Fruit fly (Drosophila melanogaster) whole organism, wandering third instar larva: Measurements from ENCODE around the gene tal-1A.

Experiments used
- Abd-B ChIP-seq: fragments of >200 bp; optimal IDR thresholded peaks from 2 replicates; lab custom pipeline; 2017; ENCODE audit warnings: missing biosample characterization, missing genetic modification characterization
- CG32264 ChIP-seq: fragments of 200-800 bp; sonication (Bioruptor generic); optimal IDR thresholded peaks from 2 replicates; lab custom pipeline; 2016; ENCODE audit warnings: missing biosample characterization, missing genetic modification characterization
- CG9705 ChIP-seq: fragments of 200-800 bp; sonication (Bioruptor generic); optimal IDR thresholded peaks from 2 replicates; lab custom pipeline; 2018; ENCODE audit warnings: missing biosample characterization, mild to moderate bottlenecking, missing genetic modification characterization
- CrebA ChIP-seq: fragments of 200-800 bp; sonication (Bioruptor generic); optimal IDR thresholded peaks from 2 replicates; lab custom pipeline; 2016; ENCODE audit warnings: missing biosample characterization, mild to moderate bottlenecking, missing genetic modification characterization, borderline replicate concordance
- Dfd ChIP-seq: fragments of >200 bp; optimal IDR thresholded peaks from 2 replicates; lab custom pipeline; 2017; ENCODE audit warnings: missing biosample characterization, missing genetic modification characterization
- Dif ChIP-seq: fragments of 200-275, 200-300 bp; sonication (Bioruptor generic); optimal IDR thresholded peaks from 2 replicates; lab custom pipeline; 2018; ENCODE audit warnings: missing biosample characterization, missing genetic modification characterization; ENCODE audit not compliant: partially characterized antibody
- GATAd ChIP-seq: sonication (Bioruptor generic); optimal IDR thresholded peaks from 2 replicates; lab custom pipeline; 2016; ENCODE audit warnings: missing biosample characterization, missing genetic modification characterization
- HLH106 ChIP-seq: fragments of 200-800 bp; optimal IDR thresholded peaks from 3 replicates; lab custom pipeline; 2019; ENCODE audit warnings: missing biosample characterization, mild to moderate bottlenecking, missing genetic modification characterization, moderate library complexity
- Hnf4 ChIP-seq: fragments of 200-800 bp; sonication (Bioruptor generic); optimal IDR thresholded peaks from 2 replicates; lab custom pipeline; 2016; ENCODE audit warnings: missing biosample characterization, mild to moderate bottlenecking, missing genetic modification characterization
- Hr78 ChIP-seq: fragments of >200 bp; optimal IDR thresholded peaks from 2 replicates; lab custom pipeline; 2017; ENCODE audit warnings: missing biosample characterization, missing genetic modification characterization
- Hr83 ChIP-seq: fragments of 200-300 bp; sonication (Bioruptor generic); optimal IDR thresholded peaks from 2 replicates; lab custom pipeline; 2016; ENCODE audit warnings: missing biosample characterization, mild to moderate bottlenecking, missing genetic modification characterization, moderate library complexity; ENCODE audit not compliant: poor library complexity, severe bottlenecking
- Jra ChIP-seq: sonication (Bioruptor generic); optimal IDR thresholded peaks from 2 replicates; lab custom pipeline; 2016; ENCODE audit warnings: missing biosample characterization, missing genetic modification characterization
- Mio ChIP-seq: sonication (Bioruptor generic); optimal IDR thresholded peaks from 2 replicates; lab custom pipeline; 2016; ENCODE audit warnings: missing biosample characterization, missing genetic modification characterization
- Myc ChIP-seq: fragments of >200 bp; optimal IDR thresholded peaks from 2 replicates; lab custom pipeline; 2017
- N ChIP-seq: fragments of >200 bp; optimal IDR thresholded peaks from 2 replicates; lab custom pipeline; 2018; ENCODE audit warnings: missing biosample characterization, missing external identifiers, missing genetic modification characterization
- OdsH ChIP-seq: fragments of 200-800 bp; sonication (Bioruptor generic); optimal IDR thresholded peaks from 2 replicates; lab custom pipeline; 2016; ENCODE audit warnings: missing biosample characterization, mild to moderate bottlenecking, missing genetic modification characterization
- Rel ChIP-seq, 2 experiments: fragments of 200-800 bp; sonication (Bioruptor generic) in 1 of 2; optimal IDR thresholded peaks; 2 replicates in 1 of 2; 3 replicates in 1 of 2; lab custom pipeline; 2016 to 2019; ENCODE audit warnings: mild to moderate bottlenecking in 2 of 2, missing biosample characterization in 2 of 2, missing genetic modification characterization in 2 of 2, moderate library complexity in 1 of 2
- Sp1 ChIP-seq: fragments of 200-800 bp; sonication (Bioruptor generic); optimal IDR thresholded peaks from 3 replicates; lab custom pipeline; 2019; ENCODE audit warnings: missing biosample characterization, mild to moderate bottlenecking, missing genetic modification characterization, moderate library complexity
- Vsx2 ChIP-seq: fragments of 200-300, 225-300 bp; sonication (Bioruptor generic); optimal IDR thresholded peaks from 2 replicates; lab custom pipeline; 2018; ENCODE audit warnings: missing biosample characterization, missing genetic modification characterization; ENCODE audit not compliant: partially characterized antibody
- br ChIP-seq: fragments of 200-800 bp; sonication (Bioruptor generic); optimal IDR thresholded peaks from 2 replicates; lab custom pipeline; 2016; ENCODE audit warnings: missing biosample characterization, missing genetic modification characterization
- brk ChIP-seq: fragments of 200-800 bp; sonication (Bioruptor generic); optimal IDR thresholded peaks from 2 replicates; lab custom pipeline; 2016; ENCODE audit warnings: missing biosample characterization, mild to moderate bottlenecking, missing genetic modification characterization
- dl ChIP-seq, 2 experiments: fragments of 175-275, 200-275 bp in 1 of 2; fragments of 200-275 bp in 1 of 2; sonication (Bioruptor generic); optimal IDR thresholded peaks; lab custom pipeline; 2018; ENCODE audit warnings: mild to moderate bottlenecking in 2 of 2, missing biosample characterization in 2 of 2, missing genetic modification characterization in 2 of 2, moderate library complexity in 2 of 2; ENCODE audit not compliant: partially characterized antibody in 2 of 2, insufficient read depth in 1 of 2
- dmrt93B ChIP-seq: fragments of 200-800 bp; sonication (Bioruptor generic); optimal IDR thresholded peaks from 2 replicates; lab custom pipeline; 2018; ENCODE audit warnings: missing biosample characterization, mild to moderate bottlenecking, missing genetic modification characterization
- dsf ChIP-seq: sonication (Bioruptor generic); optimal IDR thresholded peaks from 2 replicates; lab custom pipeline; 2016; ENCODE audit warnings: missing biosample characterization, missing genetic modification characterization, borderline replicate concordance
- ey ChIP-seq: fragments of 200-800 bp; sonication (Bioruptor generic); optimal IDR thresholded peaks from 2 replicates; lab custom pipeline; 2016; ENCODE audit warnings: missing biosample characterization, missing genetic modification characterization
- foxo ChIP-seq, 2 experiments: fragments of 200-800 bp; sonication (Bioruptor generic); optimal IDR thresholded peaks; 2 replicates in 1 of 2; 3 replicates in 1 of 2; lab custom pipeline; 2016 to 2017; ENCODE audit warnings: missing biosample characterization in 2 of 2, missing genetic modification characterization in 2 of 2
- fru ChIP-seq: fragments of 200-800 bp; sonication (Bioruptor generic); optimal IDR thresholded peaks from 3 replicates; lab custom pipeline; 2016; ENCODE audit warnings: missing biosample characterization, mild to moderate bottlenecking, missing genetic modification characterization
- h ChIP-seq: fragments of 200-800 bp; sonication (Bioruptor generic); optimal IDR thresholded peaks from 3 replicates; lab custom pipeline; 2016; ENCODE audit warnings: missing biosample characterization, mild to moderate bottlenecking, missing genetic modification characterization
- jim ChIP-seq: fragments of 175-275, 200-325 bp; sonication (Bioruptor generic); optimal IDR thresholded peaks from 2 replicates; lab custom pipeline; 2016; ENCODE audit warnings: missing biosample characterization, mild to moderate bottlenecking, missing genetic modification characterization
- lola ChIP-seq: fragments of >200 bp; optimal IDR thresholded peaks from 2 replicates; lab custom pipeline; 2017; ENCODE audit warnings: missing biosample characterization, missing genetic modification characterization
- pan ChIP-seq: fragments of >200 bp; optimal IDR thresholded peaks from 2 replicates; lab custom pipeline; 2017
- psq ChIP-seq: fragments of 200-800 bp; sonication (Bioruptor generic); optimal IDR thresholded peaks from 3 replicates; lab custom pipeline; 2017; ENCODE audit warnings: missing biosample characterization, mild to moderate bottlenecking, missing genetic modification characterization, moderate library complexity
- rgr ChIP-seq: fragments of 200-800 bp; sonication (Bioruptor generic); optimal IDR thresholded peaks from 3 replicates; lab custom pipeline; 2016; ENCODE audit warnings: missing biosample characterization, mild to moderate bottlenecking, missing genetic modification characterization
- sage ChIP-seq: fragments of 200-800 bp; sonication (Bioruptor generic); optimal IDR thresholded peaks from 2 replicates; lab custom pipeline; 2016; ENCODE audit warnings: missing biosample characterization, mild to moderate bottlenecking, missing genetic modification characterization
- sv ChIP-seq: fragments of 200-800 bp; sonication (Bioruptor generic); optimal IDR thresholded peaks from 3 replicates; lab custom pipeline; 2016; ENCODE audit warnings: missing biosample characterization, missing genetic modification characterization
- tai ChIP-seq: sonication (Bioruptor generic); optimal IDR thresholded peaks from 2 replicates; lab custom pipeline; 2016; ENCODE audit warnings: missing biosample characterization, missing genetic modification characterization
- usp ChIP-seq: fragments of >200 bp; optimal IDR thresholded peaks from 2 replicates; lab custom pipeline; 2017; ENCODE audit warnings: missing biosample characterization, missing genetic modification characterization
- woc ChIP-seq: sonication (Bioruptor generic); optimal IDR thresholded peaks from 2 replicates; lab custom pipeline; 2016; ENCODE audit warnings: missing biosample characterization, mild to moderate bottlenecking, missing genetic modification characterization

Gene tal-1A

DNA sequence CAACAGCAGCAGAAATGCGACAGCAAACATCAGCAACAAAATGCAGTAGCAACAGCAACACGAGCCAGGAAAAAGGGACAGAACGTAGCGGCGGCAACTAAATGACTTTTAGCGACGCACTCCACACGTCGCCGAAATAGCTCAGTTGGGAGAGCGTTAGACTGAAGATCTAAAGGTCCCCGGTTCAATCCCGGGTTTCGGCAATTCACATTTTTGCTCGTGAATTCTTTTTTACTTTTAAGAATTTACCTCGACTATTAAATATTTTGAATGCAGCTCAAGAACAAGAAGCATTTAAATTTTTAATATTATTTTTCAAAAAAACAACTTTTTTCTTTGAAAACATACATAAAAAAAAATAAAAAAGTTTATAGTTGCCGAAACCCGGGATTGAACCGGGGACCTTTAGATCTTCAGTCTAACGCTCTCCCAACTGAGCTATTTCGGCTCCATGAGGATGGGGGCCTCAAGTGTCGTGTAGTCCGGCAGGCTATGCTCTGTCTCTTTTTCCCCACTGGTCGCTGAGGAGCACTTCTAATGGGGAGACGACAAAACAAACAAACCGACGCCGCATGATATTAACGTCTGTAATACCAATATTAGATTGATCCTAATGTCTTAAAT lies 15.0 kb upstream of the tal-1A start:
- TF ChIP-seq Sp1 (GFP tag; lab: Kevin White, UChicago) = no peak
- no peak for TF ChIP-seq Rel (GFP tag; optimal IDR thresholded peaks at IDR 0.05; lab: Kevin White, UChicago)
- peak; percentile 8 for TF ChIP-seq Rel (tag; optimal IDR thresholded peaks at IDR 0.05; lab: Kevin White, UChicago)

DNA sequence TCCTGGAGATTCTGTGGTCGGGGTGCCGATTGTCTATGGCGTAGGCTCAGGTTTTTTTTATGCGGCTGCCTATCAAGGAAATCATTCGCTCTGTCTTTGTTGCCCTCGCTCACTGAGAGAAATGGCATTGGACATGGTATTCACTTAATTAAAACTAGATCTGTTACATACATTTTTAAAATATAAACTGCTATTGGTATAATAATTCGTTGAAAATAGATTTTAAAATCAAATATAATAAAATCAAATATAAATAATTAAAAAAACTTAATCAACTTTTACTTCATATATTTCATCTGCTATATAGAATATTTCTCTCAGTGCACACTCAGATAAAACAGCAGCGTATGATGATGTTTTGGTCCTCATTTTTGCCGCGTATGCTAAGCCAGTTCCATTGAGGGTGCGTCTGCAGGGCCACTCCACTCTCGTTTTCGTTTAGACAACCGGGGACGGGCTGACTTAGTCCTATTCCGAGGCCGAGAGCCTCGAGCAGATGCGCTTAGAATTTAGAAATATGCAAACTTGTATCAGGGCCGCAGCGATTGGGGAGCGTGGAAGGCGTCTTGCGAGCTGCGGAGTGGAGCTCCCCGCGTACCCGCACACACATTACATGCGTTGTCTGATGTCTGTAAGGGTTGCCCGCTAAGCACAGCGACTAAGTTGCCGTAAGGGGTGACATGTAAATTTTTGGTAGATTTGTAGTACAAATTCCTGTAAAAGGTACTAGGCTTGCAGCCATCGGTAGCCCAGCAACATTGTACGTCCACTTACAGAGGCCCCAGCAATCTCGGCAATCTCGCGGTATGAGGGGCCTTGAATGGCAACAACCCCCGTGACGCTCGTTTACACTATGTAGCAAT lies 13.1 kb upstream of the tal-1A start:
- TF ChIP-seq HLH106 (tag; lab: Kevin White, UChicago) (peak; percentile 14), Sp1 (GFP tag; lab: Kevin White, UChicago) (peak; percentile 18), Mio (GFP tag; lab: Kevin White, UChicago) (no peak), foxo (GFP tag; optimal IDR thresholded peaks at IDR 0.05; lab: Kevin White, UChicago) (peak in 1 of 2 experiments; percentile 12), sage (no peak)

DNA sequence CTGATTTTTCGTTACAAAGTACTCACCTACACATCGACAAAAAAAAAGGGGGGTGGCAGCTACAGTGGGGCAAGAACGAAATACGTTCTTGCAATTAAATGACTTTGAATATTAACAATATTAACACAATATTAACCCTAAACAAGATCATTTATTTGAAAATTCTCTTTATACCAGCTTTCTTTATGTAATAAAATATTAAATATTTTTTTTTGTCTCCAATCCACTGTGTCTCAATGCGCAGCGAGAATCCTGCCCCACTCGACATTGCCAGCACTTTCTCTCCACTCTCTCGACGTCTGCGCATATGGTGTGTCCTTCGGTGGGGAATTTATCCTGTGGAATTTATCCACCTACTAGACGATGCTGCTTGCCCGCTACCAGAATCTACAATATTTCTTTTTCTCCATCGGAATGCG lies 12.5 kb upstream of the tal-1A start:
- no peak for TF ChIP-seq lola (GFP tag; lab: Kevin White, UChicago)
- peak; percentile 63 for TF ChIP-seq psq (GFP tag; lab: Kevin White, UChicago)
- TF ChIP-seq Myc = no peak
- peak; percentile 27 for TF ChIP-seq dmrt93B (GFP tag; lab: Kevin White, UChicago)
- TF ChIP-seq GATAd (GFP tag; lab: Kevin White, UChicago) = no peak
- TF ChIP-seq br = peak; percentile 53
- no peak for TF ChIP-seq Jra
- TF ChIP-seq tai (GFP tag; lab: Kevin White, UChicago) = no peak
- TF ChIP-seq Rel (GFP tag; optimal IDR thresholded peaks at IDR 0.05; lab: Kevin White, UChicago) = no peak
- TF ChIP-seq Rel (tag; optimal IDR thresholded peaks at IDR 0.05; lab: Kevin White, UChicago) = no peak
- TF ChIP-seq Dfd = no peak
- TF ChIP-seq rgr (GFP tag; lab: Kevin White, UChicago) = peak; percentile 78
- peak; percentile 23 for TF ChIP-seq Vsx2 (GFP tag; lab: Kevin White, UChicago)
- peak; percentile 73 for TF ChIP-seq h
- no peak for TF ChIP-seq pan
- TF ChIP-seq fru (GFP tag; lab: Kevin White, UChicago) = peak; percentile 71
- TF ChIP-seq Sp1 (GFP tag; lab: Kevin White, UChicago) = peak; percentile 79
- TF ChIP-seq Dif (GFP tag; lab: Kevin White, UChicago) = no peak
- no peak for TF ChIP-seq dsf (GFP tag; lab: Kevin White, UChicago)
- no peak for TF ChIP-seq Mio (GFP tag; lab: Kevin White, UChicago)
- no peak for TF ChIP-seq Hr78
- peak; percentile 50 for TF ChIP-seq CG9705
- TF ChIP-seq Hnf4 (GFP tag; lab: Kevin White, UChicago) = peak; percentile 34
- peak in 1 of 2 experiments; percentile 73 for TF ChIP-seq foxo (GFP tag; optimal IDR thresholded peaks at IDR 0.05; lab: Kevin White, UChicago)
- TF ChIP-seq usp (GFP tag; lab: Kevin White, UChicago) = no peak
- no peak for TF ChIP-seq CrebA (GFP tag; lab: Kevin White, UChicago)
- TF ChIP-seq CG32264 (GFP tag; lab: Kevin White, UChicago) = no peak
- TF ChIP-seq Hr83 (GFP tag; lab: Kevin White, UChicago) = no peak
- peak; percentile 58 for TF ChIP-seq OdsH (GFP tag; lab: Kevin White, UChicago)
- TF ChIP-seq woc (GFP tag; lab: Kevin White, UChicago) = peak; percentile 0
- no peak for TF ChIP-seq dl (GFP tag; optimal IDR thresholded peaks at IDR 0.05; lab: Kevin White, UChicago; ENCODE audit: insufficient read depth in 1 of 2, partially characterized antibody in 2 of 2)
- no peak for TF ChIP-seq sage
- no peak for TF ChIP-seq jim
- peak; percentile 47 for TF ChIP-seq ey
- no peak for TF ChIP-seq Abd-B
- no peak for TF ChIP-seq N (GFP tag; lab: Kevin White, UChicago)
- peak; percentile 75 for TF ChIP-seq sv (GFP tag; lab: Kevin White, UChicago)
- TF ChIP-seq brk (GFP tag; lab: Kevin White, UChicago) = peak; percentile 24
- TF ChIP-seq HLH106 (tag; lab: Kevin White, UChicago) = peak; percentile 54
- TF ChIP-seq, all 38 proteins: peak for 17
